Worm (Caenorhabditis elegans): Measurements from ENCODE around the gene sru-15.

The sru-15 gene

DNA sequence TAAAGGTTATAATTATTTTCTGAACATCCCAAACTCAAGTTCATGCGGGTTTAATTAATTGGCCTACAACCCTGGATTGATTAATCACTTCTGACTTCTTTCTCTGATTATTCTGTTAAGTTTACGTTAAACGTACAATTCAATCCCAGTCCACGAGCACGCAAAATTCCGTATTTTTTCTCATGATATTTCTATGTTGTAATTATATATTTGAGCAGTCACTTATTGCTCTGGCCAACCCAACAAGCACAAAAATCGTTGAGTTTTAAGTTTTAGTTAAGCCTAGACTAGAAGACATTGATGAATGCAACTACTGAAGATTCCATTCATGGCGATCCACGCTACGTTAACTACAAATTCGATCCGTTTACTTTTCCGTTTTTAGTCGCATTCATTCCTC lies at the start of gene sru-15:
TSS of gene sru-15 (plus strand) at position 301 of the 400 bp plus-strand sequence.
- TF ChIP-seq lir-3 (tag; optimal IDR thresholded peaks at IDR 0.05; ENCODE audit: poor library complexity) (no peak), lin-13 (GFP tag; optimal IDR thresholded peaks at IDR 0.05) (no peak), snu-23 (GFP tag; optimal IDR thresholded peaks at IDR 0.05) (no peak), unc-98 (GFP tag; IDR thresholded peaks at IDR 0.05) (no peak), nhr-85 (tag) (no peak), zag-1 (tag; optimal IDR thresholded peaks at IDR 0.05) (no peak), dsc-1 (tag; optimal IDR thresholded peaks at IDR 0.05) (no peak), ceh-88 (GFP tag; IDR thresholded peaks at IDR 0.05) (no peak), nhr-84 (tag; optimal IDR thresholded peaks at IDR 0.05) (no peak), mef-2 (tag; optimal IDR thresholded peaks at IDR 0.05) (no peak), efl-3 (GFP tag; optimal IDR thresholded peaks at IDR 0.05) (no peak), blmp-1 (tag; optimal IDR thresholded peaks at IDR 0.05) (no peak), pag-3 (tag; optimal IDR thresholded peaks at IDR 0.05; ENCODE audit: borderline replicate concordance, insufficient read depth) (no peak), pax-3 (tag; optimal IDR thresholded peaks at IDR 0.05) (no peak), dpl-1 (GFP tag; optimal IDR thresholded peaks at IDR 0.05) (no peak)

DNA sequence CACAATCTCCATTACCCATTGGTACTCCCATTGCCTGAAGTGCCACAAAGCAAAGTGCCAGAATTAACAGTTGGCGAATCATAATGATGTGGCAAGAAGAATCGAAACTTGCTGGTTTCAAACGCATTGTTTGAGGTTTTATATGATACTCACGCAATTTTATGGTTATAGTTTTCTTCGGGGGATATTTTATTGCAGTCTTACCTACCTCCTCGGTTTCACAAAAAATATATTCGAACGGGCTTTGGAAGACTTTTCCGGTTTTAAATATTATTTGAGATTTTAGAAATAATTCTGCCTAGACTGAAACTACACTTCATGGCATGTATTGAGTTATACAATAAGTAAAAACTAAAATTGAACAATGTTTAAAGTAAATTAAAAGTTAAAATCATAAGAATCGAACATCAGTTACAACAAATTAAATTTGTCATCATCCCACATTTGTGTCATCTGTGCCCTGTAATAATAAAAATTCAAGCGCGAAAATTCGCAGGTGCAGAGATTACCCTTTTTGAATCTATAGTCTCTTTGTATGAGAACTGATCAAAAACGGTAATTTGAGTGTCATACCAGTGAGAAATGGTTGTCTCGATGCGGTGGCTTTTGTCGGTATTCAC lies 49.3 kb upstream of the sru-15 start, which contains the start of the genes clec-197 and clec-198:
TSS of gene clec-197 (minus strand) at position 101 of the 620 bp plus-strand sequence.
TSS of gene clec-198 (plus strand) at position 570 of the 620 bp plus-strand sequence.
- TF ChIP-seq hpl-2 (GFP tag; optimal IDR thresholded peaks at IDR 0.05) (no peak), nhr-84 (tag; optimal IDR thresholded peaks at IDR 0.05) (no peak), lin-14 (GFP tag; optimal IDR thresholded peaks at IDR 0.05) (no peak), unc-62 (GFP tag; optimal IDR thresholded peaks at IDR 0.05) (no peak), dsc-1 (tag; optimal IDR thresholded peaks at IDR 0.05) (no peak), efl-1 (optimal IDR thresholded peaks at IDR 0.05) (no peak), efl-1 (GFP tag; optimal IDR thresholded peaks at IDR 0.05 in 1 of 2) (no peak), nhr-47 (tag; optimal IDR thresholded peaks at IDR 0.05) (no peak), tlp-1 (tag; optimal IDR thresholded peaks at IDR 0.05) (no peak), nhr-90 (tag; optimal IDR thresholded peaks at IDR 0.05; ENCODE audit: poor library complexity) (no peak), snu-23 (GFP tag; optimal IDR thresholded peaks at IDR 0.05) (no peak), tbx-2 (tag; optimal IDR thresholded peaks at IDR 0.05) (no peak), lin-39 (tag; optimal IDR thresholded peaks at IDR 0.05) (no peak)

DNA sequence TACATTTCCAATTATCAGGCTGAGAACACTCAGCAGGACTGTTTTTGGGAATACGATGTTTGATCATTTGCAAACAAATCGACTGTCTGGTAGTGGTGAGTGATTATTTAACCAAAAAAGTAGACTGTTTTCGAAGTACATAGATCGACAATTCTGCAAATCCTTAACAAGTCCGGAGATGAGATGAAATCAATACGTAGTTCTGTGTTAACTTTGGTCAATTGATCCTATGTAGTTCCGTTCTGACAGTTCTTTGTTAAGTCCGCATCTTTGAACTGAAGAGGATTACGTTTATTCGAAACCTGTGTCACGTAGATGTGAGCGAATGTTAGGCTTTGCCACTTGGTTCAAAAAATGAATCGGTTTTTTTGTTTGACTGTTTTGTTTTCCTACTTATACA lies 44.4 kb upstream of the sru-15 start, which contains the start of gene clec-199:
TSS of gene clec-199 (plus strand) at position 301 of the 400 bp plus-strand sequence.
- TF ChIP-seq lsy-2 (tag; optimal IDR thresholded peaks at IDR 0.05) = no peak
- TF ChIP-seq pax-3 (tag; optimal IDR thresholded peaks at IDR 0.05) = no peak
- TF ChIP-seq lin-39 (tag; optimal IDR thresholded peaks at IDR 0.05) = no peak
- no peak for TF ChIP-seq egl-27 (tag; optimal IDR thresholded peaks at IDR 0.05)
- TF ChIP-seq C04F5.9 (tag; optimal IDR thresholded peaks at IDR 0.05) = no peak
- no peak for TF ChIP-seq nhr-47 (tag; optimal IDR thresholded peaks at IDR 0.05)
- TF ChIP-seq fkh-10 (GFP tag; optimal IDR thresholded peaks at IDR 0.05) = no peak
- no peak for TF ChIP-seq ces-1 (GFP tag; optimal IDR thresholded peaks at IDR 0.05)
- TF ChIP-seq mab-9 (GFP tag; IDR thresholded peaks at IDR 0.05) = no peak
- TF ChIP-seq ceh-63 (GFP tag; optimal IDR thresholded peaks at IDR 0.05) = no peak
- no peak for TF ChIP-seq skn-1 (tag; optimal IDR thresholded peaks at IDR 0.05)
- no peak for TF ChIP-seq ceh-8 (GFP tag; optimal IDR thresholded peaks at IDR 0.05)

DNA sequence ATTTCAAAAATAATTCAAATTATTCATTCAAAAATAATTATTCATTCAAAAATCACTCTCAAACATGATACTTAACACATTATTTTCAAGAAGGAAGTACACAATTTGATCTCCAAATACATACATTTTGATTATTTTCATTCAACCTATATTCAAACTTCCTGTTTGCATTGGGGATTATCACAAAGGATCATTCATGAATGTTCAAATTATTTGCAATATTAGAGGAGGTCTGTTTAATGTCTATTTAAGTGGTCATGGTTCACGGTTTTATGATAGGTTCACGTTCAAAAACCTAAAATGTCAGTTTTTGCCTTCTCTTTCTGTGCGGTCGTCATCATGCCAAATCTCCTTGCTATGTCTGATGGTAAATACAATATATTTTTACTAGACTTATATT lies 34.9 kb upstream of the sru-15 start, which contains the start of gene clec-202:
TSS of gene clec-202 (plus strand) at position 301 of the 400 bp plus-strand sequence.
- TF ChIP-seq ceh-8 (GFP tag; optimal IDR thresholded peaks at IDR 0.05) (no peak), nhr-47 (tag; optimal IDR thresholded peaks at IDR 0.05) (no peak), hlh-17 (GFP tag; optimal IDR thresholded peaks at IDR 0.05; ENCODE audit: borderline replicate concordance) (no peak), fkh-4 (tag; optimal IDR thresholded peaks at IDR 0.05; ENCODE audit: borderline replicate concordance) (no peak), lin-35 (GFP tag; optimal IDR thresholded peaks at IDR 0.05) (no peak), nhr-237 (tag; optimal IDR thresholded peaks at IDR 0.05) (no peak), fos-1 (tag; optimal IDR thresholded peaks at IDR 0.05) (no peak), nhr-28 (tag; optimal IDR thresholded peaks at IDR 0.05) (no peak), nhr-19 (GFP tag; conservative IDR thresholded peaks at IDR 0.05) (no peak), ces-1 (GFP tag; optimal IDR thresholded peaks at IDR 0.05) (no peak)
